Fruit fly (Drosophila melanogaster) whole organism: ENCODE measurements around the gene Mettl4.

Source experiments
- CG8478 ChIP-seq: fragments of >200 bp; optimal IDR thresholded peaks from 2 replicates; lab custom pipeline; 2018; ENCODE audit warnings: inconsistent platforms
- Dll ChIP-seq: fragments of >200 bp; optimal IDR thresholded peaks from 2 replicates; lab custom pipeline; 2017
- psq ChIP-seq: fragments of >200 bp; optimal IDR thresholded peaks from 2 replicates; lab custom pipeline; 2017
- usp ChIP-seq: fragments of >200 bp; optimal IDR thresholded peaks from 2 replicates; lab custom pipeline; 2017; ENCODE audit warnings: missing biosample characterization, missing genetic modification characterization, mixed read lengths

DNA sequence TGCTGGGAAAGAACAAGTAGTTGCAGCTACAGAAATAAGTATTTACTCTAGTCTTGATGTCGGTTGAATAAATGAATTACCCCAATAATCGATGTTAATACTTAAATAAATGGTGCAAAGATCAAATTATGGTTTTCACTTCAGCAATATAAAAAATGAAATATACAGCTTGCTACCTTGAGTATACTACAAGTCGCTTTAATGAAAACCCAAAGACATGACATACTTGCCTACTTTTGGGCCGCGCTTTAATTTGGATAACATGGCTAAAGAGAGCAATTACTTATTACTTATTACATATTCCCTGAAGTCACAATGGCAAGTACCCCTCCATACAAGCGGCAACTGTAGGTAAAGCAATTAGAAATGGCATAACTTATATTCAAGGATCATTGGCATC lies 39.7 kb downstream of the Mettl4 start:
- TF ChIP-seq Dll, result no peak
- TF ChIP-seq usp (GFP tag; lab: Kevin White, UChicago), result no peak
- TF ChIP-seq CG8478 (lab: Kevin White, UChicago), result no peak
- no peak for TF ChIP-seq psq (lab: Kevin White, UChicago)
